Worm (Caenorhabditis elegans) whole organism, midembryonic: Measurements from ENCODE around the gene frpr-6.

Source experiments
- flt-1 ChIP-seq: fragments of 200-800 bp; sonication (Bioruptor generic); IDR thresholded peaks from 2 replicates; pipeline ENCODE4 v1.3.6; 2022; ENCODE audit warnings: missing genetic modification characterization, missing compliant biosample characterization
- ref-1 ChIP-seq: fragments of 200-800 bp; sonication (Bioruptor generic); conservative IDR thresholded peaks from 2 replicates; pipeline ENCODE4 v1.3.6; 2022; ENCODE audit warnings: missing genetic modification reagents, missing genetic modification characterization, missing compliant biosample characterization
- ztf-23 ChIP-seq: fragments of 200-800 bp; sonication (Bioruptor generic); IDR thresholded peaks from 2 replicates; pipeline ENCODE4 v1.3.6; 2022; ENCODE audit warnings: missing genetic modification reagents, missing genetic modification characterization, missing compliant biosample characterization

DNA sequence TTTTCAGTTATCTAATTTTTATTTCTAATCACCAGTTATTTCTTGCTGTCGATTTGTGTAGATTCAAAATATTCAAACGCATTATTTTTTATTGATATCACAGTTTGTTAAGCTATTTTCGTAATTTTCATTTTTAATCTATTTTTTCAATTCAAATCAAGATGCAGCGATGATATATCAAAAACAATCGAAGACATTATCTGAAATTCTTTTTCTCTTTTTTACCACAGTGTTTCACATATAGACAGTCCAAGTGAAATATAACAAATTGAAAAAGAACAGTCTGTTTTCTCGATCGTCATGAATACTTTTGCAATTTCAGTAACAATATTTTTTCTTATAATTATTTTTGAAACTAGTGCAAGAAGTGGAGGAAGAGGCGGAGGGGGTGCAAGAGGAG lies 24.4 kb upstream of the frpr-6 start, which contains the start of gene F21C10.5:
- TF ChIP-seq ztf-23 (GFP tag; lab: Robert Waterston, UW) (no peak), ref-1 (GFP tag; lab: Robert Waterston, UW) (no peak), flt-1 (GFP tag; lab: Robert Waterston, UW) (no peak)
